Worm (Caenorhabditis elegans) whole organism, young adult: Measurements from ENCODE around the gene phg-1.

ENCODE experiments used
- B0019.2 ChIP-seq: fragments of 200-800 bp; sonication (Bioruptor generic); conservative IDR thresholded peaks from 2 replicates; pipeline ENCODE4 v1.3.6; 2022; ENCODE audit warnings: missing genetic modification reagents, missing genetic modification characterization, missing compliant biosample characterization
- F22D6.2 ChIP-seq: sonication (generic microtip); optimal IDR thresholded peaks from 2 replicates; lab custom pipeline; 2016; ENCODE audit warnings: mild to moderate bottlenecking, missing genetic modification characterization, missing compliant biosample characterization
- F23B12.7 ChIP-seq: sonication (generic microtip); optimal IDR thresholded peaks from 2 replicates; lab custom pipeline; 2017; ENCODE audit warnings: missing genetic modification characterization, mild to moderate bottlenecking, missing compliant biosample characterization, antibody characterized with exemption, moderate library complexity; ENCODE audit not compliant: insufficient read depth
- F33H1.4 ChIP-seq: fragments of 200-800 bp; sonication (Bioruptor generic); IDR thresholded peaks from 2 replicates; pipeline ENCODE4 v1.3.6; 2022; ENCODE audit warnings: missing genetic modification reagents, missing genetic modification characterization, missing compliant biosample characterization
- F39B2.1 ChIP-seq: fragments of 200-800 bp; sonication (Bioruptor generic); IDR thresholded peaks from 2 replicates; pipeline ENCODE4 v1.3.6; 2022; ENCODE audit warnings: missing genetic modification reagents, missing genetic modification characterization, missing compliant biosample characterization
- F49E8.2 ChIP-seq: sonication (generic microtip); optimal IDR thresholded peaks from 3 replicates; lab custom pipeline; 2017; ENCODE audit warnings: missing genetic modification characterization, mild to moderate bottlenecking, missing compliant biosample characterization, antibody characterized with exemption, moderate library complexity; ENCODE audit not compliant: insufficient read depth
- F52B5.7 ChIP-seq: sonication (generic microtip); optimal IDR thresholded peaks from 2 replicates; lab custom pipeline; 2016; ENCODE audit warnings: mild to moderate bottlenecking, missing genetic modification characterization, missing compliant biosample characterization
- K12H6.12 ChIP-seq: fragments of 200-800 bp; sonication (Bioruptor generic); optimal IDR thresholded peaks from 2 replicates; lab custom pipeline; 2018; ENCODE audit warnings: mild to moderate bottlenecking, missing genetic modification characterization, missing compliant biosample characterization
- Y53F4B.3 ChIP-seq: fragments of 200-800 bp; sonication (Bioruptor generic); IDR thresholded peaks from 2 replicates; pipeline ENCODE4 v1.3.6; 2022; ENCODE audit warnings: missing genetic modification reagents, missing genetic modification characterization, missing compliant biosample characterization
- Y95B8A.8 ChIP-seq: fragments of 200-800 bp; sonication (Bioruptor generic); IDR thresholded peaks from 2 replicates; pipeline ENCODE4 v1.3.6; 2022; ENCODE audit warnings: missing genetic modification reagents, missing genetic modification characterization, missing compliant biosample characterization
- ZK185.1 ChIP-seq: sonication (generic microtip); optimal IDR thresholded peaks from 2 replicates; lab custom pipeline; 2016; ENCODE audit warnings: mild to moderate bottlenecking, missing genetic modification characterization, missing compliant biosample characterization; ENCODE audit not compliant: poor library complexity, severe bottlenecking
- akir-1 ChIP-seq: fragments of 200-800 bp; sonication (Bioruptor generic); optimal IDR thresholded peaks from 2 replicates; lab custom pipeline; 2018; ENCODE audit warnings: mild to moderate bottlenecking, missing genetic modification characterization, moderate library complexity, missing compliant biosample characterization
- ama-1 ChIP-seq, 3 experiments: fragments of 150-350 bp in 1 of 3; sonication (generic microtip) in 2 of 3; optimal IDR thresholded peaks; 2 replicates each; lab custom pipeline; 2014 to 2018; ENCODE audit warnings: missing biosample characterization in 2 of 3, missing genetic modification characterization in 2 of 3, missing genetic modification reagents in 2 of 3
- athp-1 ChIP-seq: sonication (generic microtip); optimal IDR thresholded peaks from 2 replicates; lab custom pipeline; 2017; ENCODE audit warnings: mild to moderate bottlenecking, missing genetic modification characterization, missing compliant biosample characterization
- attf-3 ChIP-seq: fragments of 200-800 bp; sonication (Bioruptor generic); conservative IDR thresholded peaks from 2 replicates; pipeline ENCODE4 v1.3.6; 2022; ENCODE audit warnings: missing genetic modification reagents, missing genetic modification characterization, missing compliant biosample characterization
- ceh-27 ChIP-seq: fragments of 200-800 bp; sonication (Bioruptor generic); optimal IDR thresholded peaks from 2 replicates; lab custom pipeline; 2018; ENCODE audit warnings: mild to moderate bottlenecking, missing genetic modification characterization, moderate library complexity, missing compliant biosample characterization
- ceh-58 ChIP-seq: fragments of 200-800 bp; sonication (Bioruptor generic); IDR thresholded peaks from 2 replicates; pipeline ENCODE4 v1.3.6; 2022; ENCODE audit warnings: missing genetic modification characterization, missing compliant biosample characterization
- ceh-79 ChIP-seq: sonication (generic microtip); optimal IDR thresholded peaks from 2 replicates; lab custom pipeline; 2017; ENCODE audit warnings: mild to moderate bottlenecking, missing genetic modification characterization, missing compliant biosample characterization
- die-1 ChIP-seq: sonication (generic microtip); optimal IDR thresholded peaks from 2 replicates; lab custom pipeline; 2016; ENCODE audit warnings: missing genotype, mild to moderate bottlenecking, missing genetic modification characterization, missing compliant biosample characterization
- dox-1 ChIP-seq: fragments of 200-800 bp; sonication (Bioruptor generic); IDR thresholded peaks from 2 replicates; pipeline ENCODE4 v1.3.6; 2022; ENCODE audit warnings: missing genetic modification reagents, missing genetic modification characterization, missing compliant biosample characterization
- ets-4 ChIP-seq: fragments of 200-800 bp; sonication (Bioruptor generic); optimal IDR thresholded peaks from 2 replicates; lab custom pipeline; 2018; ENCODE audit warnings: mild to moderate bottlenecking, missing genetic modification characterization, missing compliant biosample characterization
- hlh-12 ChIP-seq: sonication (generic microtip); optimal IDR thresholded peaks from 2 replicates; lab custom pipeline; 2016; ENCODE audit warnings: missing genetic modification characterization, missing compliant biosample characterization
- hmg-20 ChIP-seq: fragments of 200-800 bp; sonication (Bioruptor generic); IDR thresholded peaks from 2 replicates; pipeline ENCODE4 v1.3.6; 2022; ENCODE audit warnings: missing genetic modification reagents, missing genetic modification characterization, missing compliant biosample characterization
- hsf-1 ChIP-seq: fragments of 200-800 bp; sonication (Bioruptor generic); IDR thresholded peaks from 2 replicates; pipeline ENCODE4 v1.3.6; 2022; ENCODE audit warnings: missing genetic modification reagents, missing genetic modification characterization, missing compliant biosample characterization
- lin-26 ChIP-seq: fragments of 200-800 bp; sonication (Bioruptor generic); IDR thresholded peaks from 2 replicates; pipeline ENCODE4 v1.3.6; 2022; ENCODE audit warnings: missing genetic modification reagents, missing genetic modification characterization, missing compliant biosample characterization
- madf-8 ChIP-seq: fragments of 200-800 bp; sonication (Bioruptor generic); conservative IDR thresholded peaks from 2 replicates; pipeline ENCODE4 v1.3.6; 2022; ENCODE audit warnings: missing genetic modification reagents, missing genetic modification characterization, missing compliant biosample characterization
- nfya-1 ChIP-seq: sonication (generic microtip); optimal IDR thresholded peaks from 2 replicates; lab custom pipeline; 2017; ENCODE audit warnings: antibody characterized with exemption, missing compliant biosample characterization, missing genetic modification characterization, borderline replicate concordance; ENCODE audit not compliant: insufficient read depth
- nhr-179 ChIP-seq: sonication (generic microtip); optimal IDR thresholded peaks from 2 replicates; lab custom pipeline; 2016; ENCODE audit warnings: mild to moderate bottlenecking, missing genetic modification characterization, missing compliant biosample characterization
- pbrm-1 ChIP-seq: fragments of 200-800 bp; sonication (Bioruptor generic); IDR thresholded peaks from 2 replicates; pipeline ENCODE4 v1.3.6; 2022; ENCODE audit warnings: missing genetic modification reagents, missing genetic modification characterization, missing compliant biosample characterization
- sea-2 ChIP-seq: fragments of 200-800 bp; sonication (Bioruptor generic); IDR thresholded peaks from 2 replicates; pipeline ENCODE4 v1.3.6; 2022; ENCODE audit warnings: missing genetic modification characterization, missing compliant biosample characterization
- snpc-1.3 ChIP-seq: sonication (generic microtip); optimal IDR thresholded peaks from 2 replicates; lab custom pipeline; 2017; ENCODE audit warnings: missing genetic modification characterization, mild to moderate bottlenecking, missing compliant biosample characterization, antibody characterized with exemption, moderate library complexity, missing genotype, missing genetic modification reagents; ENCODE audit not compliant: insufficient read depth
- somi-1 ChIP-seq: fragments of 200-800 bp; sonication (Bioruptor generic); optimal IDR thresholded peaks from 2 replicates; lab custom pipeline; 2018; ENCODE audit warnings: mild to moderate bottlenecking, missing genetic modification characterization, missing compliant biosample characterization
- unc-130 ChIP-seq: sonication (generic microtip); optimal IDR thresholded peaks from 2 replicates; lab custom pipeline; 2016; ENCODE audit warnings: missing genetic modification reagents, missing genetic modification characterization, missing compliant biosample characterization
- unc-62 ChIP-seq: fragments of 150-350 bp; optimal IDR thresholded peaks from 2 replicates; lab custom pipeline; 2014; ENCODE audit warnings: missing biosample characterization, missing genetic modification reagents, missing genetic modification characterization
- xnd-1 ChIP-seq: sonication (generic microtip); optimal IDR thresholded peaks from 2 replicates; lab custom pipeline; 2016; ENCODE audit warnings: missing genotype, missing genetic modification reagents, missing genetic modification characterization, missing compliant biosample characterization
- zfh-2 ChIP-seq: fragments of 200-800 bp; sonication (Bioruptor generic); conservative IDR thresholded peaks from 2 replicates; pipeline ENCODE4 v1.3.6; 2022; ENCODE audit warnings: missing genetic modification reagents, missing genetic modification characterization, missing compliant biosample characterization
- ztf-22 ChIP-seq: fragments of 200-800 bp; sonication (Bioruptor generic); optimal IDR thresholded peaks from 2 replicates; lab custom pipeline; 2018; ENCODE audit warnings: mild to moderate bottlenecking, missing genetic modification characterization, moderate library complexity, missing compliant biosample characterization
- ztf-3 ChIP-seq: fragments of 200-800 bp; sonication (Bioruptor generic); optimal IDR thresholded peaks from 2 replicates; lab custom pipeline; 2018; ENCODE audit warnings: mild to moderate bottlenecking, missing genetic modification characterization, missing compliant biosample characterization
- ztf-6 ChIP-seq: fragments of 200-800 bp; sonication (Bioruptor generic); IDR thresholded peaks from 2 replicates; pipeline ENCODE4 v1.3.6; 2022; ENCODE audit warnings: missing genetic modification reagents, missing genetic modification characterization, missing compliant biosample characterization

The phg-1 gene

ce11 chrII:10098428-10098827 lies 39.0 kb upstream of the phg-1 start (continued):
- TF ChIP-seq hsf-1 (GFP tag; lab: Robert Waterston, UW) (peak; percentile 49; the same call in 1 of the 2 replicates), ceh-27 (GFP tag; lab: Kevin White, UChicago) (no peak), F49E8.2 (peak; percentile 47), madf-8 (no peak), dox-1 (GFP tag; lab: Robert Waterston, UW) (no peak), ceh-58 (no peak), akir-1 (no peak), unc-130 (no peak), F39B2.1 (GFP tag; lab: Robert Waterston, UW) (no peak), nfya-1 (tag; lab: Kevin White, UChicago) (no peak), attf-3 (no peak), xnd-1 (tag; lab: Kevin White, UChicago) (no peak), B0019.2 (no peak), ama-1 (optimal IDR thresholded peaks at IDR 0.05; lab: Kevin White, UChicago) (no peak), ama-1 (GFP tag; optimal IDR thresholded peaks at IDR 0.05; lab: Kevin White, UChicago) (no peak), K12H6.12 (tag; lab: Kevin White, UChicago) (no peak), ets-4 (no peak), pbrm-1 (GFP tag; lab: Robert Waterston, UW) (0 out of 2 replicates have a peak, but pooled peaks have one; percentile 17), F23B12.7 (tag; lab: Kevin White, UChicago) (no peak), lin-26 (GFP tag; lab: Robert Waterston, UW) (peak; percentile 41; the same call in 1 of the 2 replicates), ztf-6 (GFP tag; lab: Robert Waterston, UW) (no peak), F52B5.7 (peak; percentile 51), snpc-1.3 (no peak), Y53F4B.3 (GFP tag; lab: Robert Waterston, UW) (no peak), nhr-179 (no peak), zfh-2 (GFP tag; lab: Robert Waterston, UW) (no peak), ZK185.1 (tag; lab: Kevin White, UChicago) (no peak), athp-1 (tag; lab: Kevin White, UChicago) (no peak), hmg-20 (GFP tag; lab: Robert Waterston, UW) (no peak), unc-62 (GFP tag; lab: Kevin White, UChicago) (no peak), sea-2 (GFP tag; lab: Robert Waterston, UW) (no peak), ztf-22 (no peak), hlh-12 (tag; lab: Kevin White, UChicago) (no peak), somi-1 (no peak), ztf-3 (GFP tag; lab: Kevin White, UChicago) (no peak), ceh-79 (tag; lab: Kevin White, UChicago) (no peak), F22D6.2 (no peak), die-1 (tag; lab: Kevin White, UChicago) (peak; percentile 21), F33H1.4 (GFP tag; lab: Robert Waterston, UW) (peak; percentile 8; the same call in 1 of the 2 replicates)
- TF ChIP-seq, all 124 proteins: peak for 13

- no peak for TF ChIP-seq Y95B8A.8 (GFP tag; lab: Robert Waterston, UW)
These were observed 38.4 kb upstream of the phg-1 start for ce11 chrII:10099072-10099471.
